Fruit fly (Drosophila melanogaster) whole organism, adult: ENCODE results near the gene CG32537.

ENCODE experiments used
- CG11617 ChIP-seq: fragments of 200-800 bp; sonication (Bioruptor generic); optimal IDR thresholded peaks from 2 replicates; lab custom pipeline; 2017; ENCODE audit warnings: mild to moderate bottlenecking, missing biosample characterization, missing genetic modification reagents, missing genetic modification characterization
- CG7045 ChIP-seq: fragments of 200-800 bp; sonication (Bioruptor generic); optimal IDR thresholded peaks from 2 replicates; lab custom pipeline; 2017; ENCODE audit warnings: missing biosample characterization, mild to moderate bottlenecking, missing genetic modification characterization
- Clk ChIP-seq: fragments of 200-800 bp; sonication (Bioruptor generic); optimal IDR thresholded peaks from 2 replicates; lab custom pipeline; 2017; ENCODE audit warnings: missing biosample characterization, missing genetic modification characterization
- Hr96 ChIP-seq: fragments of 200-800 bp; sonication (Bioruptor generic); optimal IDR thresholded peaks from 2 replicates; lab custom pipeline; 2016; ENCODE audit warnings: missing biosample characterization, missing genetic modification characterization
- pad ChIP-seq: fragments of 200-800 bp; sonication (Bioruptor generic); optimal IDR thresholded peaks from 3 replicates; lab custom pipeline; 2017; ENCODE audit warnings: missing biosample characterization, missing genetic modification characterization, mild to moderate bottlenecking, moderate library complexity, missing genetic modification reagents
- tj ChIP-seq: fragments of 200-800 bp; sonication (Bioruptor generic); optimal IDR thresholded peaks from 3 replicates; lab custom pipeline; 2017; ENCODE audit warnings: missing biosample characterization, mild to moderate bottlenecking, missing genetic modification characterization, moderate library complexity

- TF ChIP-seq CG11617 (GFP tag; lab: Kevin White, UChicago) (no peak), Clk (GFP tag; lab: Kevin White, UChicago) (no peak), tj (GFP tag; lab: Kevin White, UChicago) (no peak), Hr96 (no peak), pad (GFP tag; lab: Kevin White, UChicago) (no peak), CG7045 (GFP tag; lab: Kevin White, UChicago) (no peak)
Measured at dm6 chrX:19318924-19319323, 42.6 kb upstream of the CG32537 start.
